Fruit fly (Drosophila melanogaster): ENCODE measurements around the gene CG13398.

The CG13398 gene

DNA sequence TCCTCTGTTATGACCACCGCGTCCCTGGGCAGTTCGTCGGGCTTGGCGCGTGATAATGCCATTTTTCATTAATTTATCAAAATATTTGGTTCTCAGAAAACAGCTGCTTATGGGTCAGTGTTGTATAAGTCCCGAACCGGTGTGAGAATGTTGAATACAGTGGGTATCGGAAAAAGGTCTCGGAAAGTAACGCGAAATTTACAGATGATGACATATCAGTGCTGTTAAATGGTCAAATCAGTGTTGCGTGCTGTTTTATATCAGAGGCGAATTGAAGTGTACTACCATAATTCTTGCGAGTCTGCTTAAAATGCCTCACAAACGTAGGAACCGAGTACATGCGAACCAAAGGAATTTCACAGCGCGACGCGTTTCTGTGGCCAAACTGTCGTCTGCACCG lies 32.4 kb downstream of the CG13398 start, which contains the start of the genes CG13392 and Rcd4 (continued):
- TF ChIP-seq Fer1 (GFP tag; optimal IDR thresholded peaks at IDR 0.05) (peak; percentile 75), CG13894 (tag; optimal IDR thresholded peaks at IDR 0.05) (peak; percentile 80), H15 (GFP tag; IDR thresholded peaks at IDR 0.05) (peak; percentile 56; the same call in 1 of the 3 replicates), CG13287 (GFP tag; IDR thresholded peaks at IDR 0.05; ENCODE audit: partially characterized antibody) (peak; percentile 80), exex (tag; optimal IDR thresholded peaks at IDR 0.05) (peak; percentile 42), jigr1 (GFP tag; IDR thresholded peaks at IDR 0.05) (no peak), z (GFP tag; IDR thresholded peaks at IDR 0.05) (no peak), CG10274 (GFP tag; optimal IDR thresholded peaks at IDR 0.05) (no peak), CG5180 (GFP tag; optimal IDR thresholded peaks at IDR 0.05) (no peak), wor (GFP tag; IDR thresholded peaks at IDR 0.05) (no peak), CG11504 (tag; optimal IDR thresholded peaks at IDR 0.05) (peak; percentile 46), org-1 (GFP tag; optimal IDR thresholded peaks at IDR 0.05) (peak; percentile 20), CG7839 (tag; optimal IDR thresholded peaks at IDR 0.05) (peak; percentile 36), Pdp1 (GFP tag; optimal IDR thresholded peaks at IDR 0.05) (peak; percentile 73 to 82), sd (tag; optimal IDR thresholded peaks at IDR 0.05) (peak; percentile 77), Abd-B (GFP tag; optimal IDR thresholded peaks at IDR 0.05) (no peak), CG16815 (GFP tag; optimal IDR thresholded peaks at IDR 0.05) (peak; percentile 24), Spps (tag; optimal IDR thresholded peaks at IDR 0.05) (no peak), HHEX (GFP tag; optimal IDR thresholded peaks at IDR 0.05) (peak; percentile 56), CG10431 (GFP tag; optimal IDR thresholded peaks at IDR 0.05) (peak; percentile 40), bigmax (GFP tag; optimal IDR thresholded peaks at IDR 0.05) (peak; percentile 24), Tbp (GFP tag; optimal IDR thresholded peaks at IDR 0.05) (no peak), nerfin-2 (GFP tag; IDR thresholded peaks at IDR 0.05; ENCODE audit: partially characterized antibody) (peak; percentile 58; the same call in 1 of the 2 replicates), CG2678 (tag; optimal IDR thresholded peaks at IDR 0.05) (peak; percentile 44), oc (tag; optimal IDR thresholded peaks at IDR 0.05) (no peak), Sry-δ (GFP tag; optimal IDR thresholded peaks at IDR 0.05) (peak; percentile 73), CG17186 (GFP tag; optimal IDR thresholded peaks at IDR 0.05) (peak; percentile 60), ttk (GFP tag; IDR thresholded peaks at IDR 0.05) (no peak), CG7987 (GFP tag; optimal IDR thresholded peaks at IDR 0.05) (peak; percentile 71), Ets65A (GFP tag) (peak; percentile 97), bab2 (GFP tag; optimal IDR thresholded peaks at IDR 0.05) (peak; percentile 76), CG12744 (GFP tag; optimal IDR thresholded peaks at IDR 0.05) (peak; percentile 44), wek (GFP tag; optimal IDR thresholded peaks at IDR 0.05) (no peak), Gug (GFP tag; IDR thresholded peaks at IDR 0.05) (peak; percentile 48; the same call in 1 of the 4 replicates), lmd (GFP tag; IDR thresholded peaks at IDR 0.05) (peak; percentile 38; the same call in 1 of the 2 replicates), Chrac-16 (GFP tag; optimal IDR thresholded peaks at IDR 0.05) (peak; percentile 61), vnd (GFP tag; IDR thresholded peaks at IDR 0.05; ENCODE audit: partially characterized antibody) (0 out of 3 replicates have a peak, but pooled peaks have one; percentile 16), sna (GFP tag; IDR thresholded peaks at IDR 0.05; ENCODE audit: partially characterized antibody) (peak; percentile 71; the same call in 1 of the 2 replicates), CG6791 (GFP tag; IDR thresholded peaks at IDR 0.05; ENCODE audit: partially characterized antibody) (peak; percentile 73), tgo (GFP tag; IDR thresholded peaks at IDR 0.05) (0 out of 3 replicates have a peak, but pooled peaks have one; percentile 20), chn (GFP tag; optimal IDR thresholded peaks at IDR 0.05) (peak; percentile 50), row (GFP tag; IDR thresholded peaks at IDR 0.05) (peak; percentile 66), Lhr (GFP tag; optimal IDR thresholded peaks at IDR 0.05) (peak; percentile 35), CG18599 (GFP tag; optimal IDR thresholded peaks at IDR 0.05) (peak; percentile 75), unc-4 (GFP tag; IDR thresholded peaks at IDR 0.05; ENCODE audit: partially characterized antibody) (peak; percentile 54), CG9797 (GFP tag; optimal IDR thresholded peaks at IDR 0.05) (peak; percentile 33), psq (GFP tag; optimal IDR thresholded peaks at IDR 0.05) (peak; percentile 9), CG11696 (GFP tag; IDR thresholded peaks at IDR 0.05) (no peak), CG33213 (GFP tag; optimal IDR thresholded peaks at IDR 0.05) (peak; percentile 72)

Data from whole organism, embryonic.